Worm (Caenorhabditis elegans) whole organism, late embryonic: Measurements from ENCODE around the gene algn-7.

Source experiments
- C08G9.2 ChIP-seq: sonication (generic microtip); optimal IDR thresholded peaks from 2 replicates; lab custom pipeline; 2016; ENCODE audit warnings: mild to moderate bottlenecking, missing genetic modification characterization, moderate library complexity, missing compliant biosample characterization
- C38D4.7 ChIP-seq: fragments of 200-800 bp; sonication (Bioruptor generic); optimal IDR thresholded peaks from 2 replicates; lab custom pipeline; 2018; ENCODE audit warnings: mild to moderate bottlenecking, missing genetic modification characterization, moderate library complexity, missing compliant biosample characterization
- F13H6.1 ChIP-seq: sonication (generic microtip); optimal IDR thresholded peaks from 2 replicates; lab custom pipeline; 2016; ENCODE audit warnings: missing genetic modification characterization, missing compliant biosample characterization
- K02D7.2 ChIP-seq: sonication (generic microtip); optimal IDR thresholded peaks from 2 replicates; lab custom pipeline; 2017; ENCODE audit warnings: mild to moderate bottlenecking, missing genetic modification characterization, missing compliant biosample characterization
- ahr-1 ChIP-seq: sonication (generic microtip); optimal IDR thresholded peaks from 2 replicates; lab custom pipeline; 2016; ENCODE audit warnings: missing genetic modification characterization, missing compliant biosample characterization
- ceh-18 ChIP-seq: sonication (generic microtip); optimal IDR thresholded peaks from 2 replicates; lab custom pipeline; 2016; ENCODE audit warnings: missing genetic modification characterization, missing compliant biosample characterization
- ceh-22 ChIP-seq: sonication (generic microtip); optimal IDR thresholded peaks from 2 replicates; lab custom pipeline; 2017; ENCODE audit warnings: missing biosample characterization, missing genetic modification characterization
- ceh-24 ChIP-seq: sonication (generic microtip); optimal IDR thresholded peaks from 2 replicates; lab custom pipeline; 2016; ENCODE audit warnings: mild to moderate bottlenecking, missing genetic modification characterization, missing compliant biosample characterization
- ceh-34 ChIP-seq: sonication (generic microtip); optimal IDR thresholded peaks from 2 replicates; lab custom pipeline; 2016; ENCODE audit warnings: mild to moderate bottlenecking, missing genetic modification characterization, missing compliant biosample characterization
- ceh-45 ChIP-seq: fragments of 200-800 bp; sonication (Bioruptor generic); IDR thresholded peaks from 2 replicates; pipeline ENCODE4 v1.3.6; 2022; ENCODE audit warnings: missing genetic modification reagents, missing genetic modification characterization, missing compliant biosample characterization
- ceh-48 ChIP-seq: sonication (generic microtip); optimal IDR thresholded peaks from 2 replicates; lab custom pipeline; 2016; ENCODE audit warnings: missing genetic modification characterization, inconsistent platforms, missing compliant biosample characterization
- che-1 ChIP-seq: sonication (generic microtip); optimal IDR thresholded peaks from 2 replicates; lab custom pipeline; 2016; ENCODE audit warnings: mild to moderate bottlenecking, missing genetic modification characterization, missing compliant biosample characterization
- dmd-4 ChIP-seq: sonication (generic microtip); optimal IDR thresholded peaks from 2 replicates; lab custom pipeline; 2016; ENCODE audit warnings: borderline replicate concordance, missing genetic modification characterization, missing compliant biosample characterization
- dve-1 ChIP-seq: sonication (generic microtip); optimal IDR thresholded peaks from 2 replicates; lab custom pipeline; 2017; ENCODE audit warnings: antibody characterized with exemption, mild to moderate bottlenecking, missing genetic modification characterization, missing compliant biosample characterization
- elt-2 ChIP-seq: sonication (generic microtip); optimal IDR thresholded peaks from 2 replicates; lab custom pipeline; 2016; ENCODE audit warnings: missing genetic modification reagents, missing genetic modification characterization, missing compliant biosample characterization
- elt-4 ChIP-seq: sonication (generic microtip); optimal IDR thresholded peaks from 2 replicates; lab custom pipeline; 2016; ENCODE audit warnings: missing genetic modification characterization, missing compliant biosample characterization
- fax-1 ChIP-seq: sonication (generic microtip); optimal IDR thresholded peaks from 2 replicates; lab custom pipeline; 2016; ENCODE audit warnings: missing genotype, missing genetic modification characterization, missing compliant biosample characterization
- gmeb-2 ChIP-seq: sonication (generic microtip); optimal IDR thresholded peaks from 2 replicates; lab custom pipeline; 2016; ENCODE audit warnings: missing genetic modification characterization, inconsistent platforms, missing compliant biosample characterization
- hlh-13 ChIP-seq: fragments of 200-800 bp; sonication (Bioruptor generic); optimal IDR thresholded peaks from 2 replicates; lab custom pipeline; 2018; ENCODE audit warnings: mild to moderate bottlenecking, missing genetic modification characterization, missing compliant biosample characterization
- hlh-15 ChIP-seq: sonication (generic microtip); optimal IDR thresholded peaks from 2 replicates; lab custom pipeline; 2016; ENCODE audit warnings: missing genetic modification characterization, missing compliant biosample characterization
- hlh-6 ChIP-seq: sonication (generic microtip); optimal IDR thresholded peaks from 2 replicates; lab custom pipeline; 2016; ENCODE audit warnings: missing genotype, missing genetic modification characterization, missing compliant biosample characterization
- hlh-8 ChIP-seq: sonication (generic microtip); optimal IDR thresholded peaks from 2 replicates; lab custom pipeline; 2016; ENCODE audit warnings: missing genotype, missing genetic modification characterization, missing compliant biosample characterization
- lim-6 ChIP-seq: sonication (generic microtip); optimal IDR thresholded peaks from 2 replicates; lab custom pipeline; 2016; ENCODE audit warnings: missing genetic modification characterization, missing compliant biosample characterization
- nfya-1 ChIP-seq: sonication (generic microtip); optimal IDR thresholded peaks from 2 replicates; lab custom pipeline; 2017; ENCODE audit warnings: missing genetic modification characterization, mild to moderate bottlenecking, missing compliant biosample characterization, antibody characterized with exemption, moderate library complexity
- nhr-232 ChIP-seq: sonication (generic microtip); optimal IDR thresholded peaks from 2 replicates; lab custom pipeline; 2016; ENCODE audit warnings: missing genetic modification characterization, missing compliant biosample characterization
- odd-2 ChIP-seq: sonication (generic microtip); optimal IDR thresholded peaks from 2 replicates; lab custom pipeline; 2017; ENCODE audit warnings: antibody characterized with exemption, mild to moderate bottlenecking, missing genetic modification characterization, missing compliant biosample characterization
- pag-3 ChIP-seq: sonication (generic microtip); optimal IDR thresholded peaks from 2 replicates; lab custom pipeline; 2016; ENCODE audit warnings: missing compliant biosample characterization, missing genetic modification characterization, borderline replicate concordance
- rnt-1 ChIP-seq: sonication (generic microtip); optimal IDR thresholded peaks from 2 replicates; lab custom pipeline; 2016; ENCODE audit warnings: missing genetic modification characterization, missing compliant biosample characterization
- sox-2 ChIP-seq: fragments of 200-800 bp; sonication (Bioruptor generic); IDR thresholded peaks from 2 replicates; pipeline ENCODE4 v1.3.6; 2022; ENCODE audit warnings: missing genetic modification reagents, missing genetic modification characterization, missing compliant biosample characterization
- syd-9 ChIP-seq: sonication (generic microtip); optimal IDR thresholded peaks from 2 replicates; lab custom pipeline; 2016; ENCODE audit warnings: mild to moderate bottlenecking, missing genetic modification characterization, moderate library complexity, missing compliant biosample characterization
- tbx-2 ChIP-seq: sonication (generic microtip); optimal IDR thresholded peaks from 2 replicates; lab custom pipeline; 2016; ENCODE audit warnings: missing genetic modification characterization, missing compliant biosample characterization
- ttx-3 ChIP-seq: sonication (generic microtip); optimal IDR thresholded peaks from 2 replicates; lab custom pipeline; 2016; ENCODE audit warnings: missing genetic modification reagents, missing genetic modification characterization, missing compliant biosample characterization
- unc-3 ChIP-seq, 2 experiments: fragments of 200-800 bp in 1 of 2; sonication (Bioruptor generic) in 1 of 2; sonication (generic microtip) in 1 of 2; conservative IDR thresholded peaks in 1 of 2; optimal IDR thresholded peaks in 1 of 2; 2 replicates each; pipeline versions ENCODE4 v1.3.6 to Lab custom; 2016 to 2022; ENCODE audit warnings: missing compliant biosample characterization in 2 of 2, missing genetic modification characterization in 2 of 2, missing genetic modification reagents in 1 of 2
- unc-55 ChIP-seq: sonication (generic microtip); optimal IDR thresholded peaks from 2 replicates; lab custom pipeline; 2017; ENCODE audit warnings: missing biosample characterization, missing genetic modification reagents, missing genetic modification characterization
- ztf-16 ChIP-seq: sonication (generic microtip); optimal IDR thresholded peaks from 2 replicates; lab custom pipeline; 2017; ENCODE audit warnings: missing genetic modification characterization, missing compliant biosample characterization

Gene algn-7

ce11 chrV:19936945-19937344 lies 2.8 kb upstream of the algn-7 start:
- TF ChIP-seq ttx-3 (tag; lab: Kevin White, UChicago): no peak
- TF ChIP-seq C38D4.7 (GFP tag; lab: Kevin White, UChicago): no peak
- no peak for TF ChIP-seq ceh-45 (GFP tag; lab: Robert Waterston, UW)
- TF ChIP-seq unc-55 (GFP tag; lab: Kevin White, UChicago): no peak
- TF ChIP-seq fax-1 (tag; lab: Kevin White, UChicago): no peak
- TF ChIP-seq nhr-232 (tag; lab: Kevin White, UChicago): no peak
- no peak for TF ChIP-seq ahr-1 (tag; lab: Kevin White, UChicago)
- TF ChIP-seq nfya-1 (tag; lab: Kevin White, UChicago): no peak
- TF ChIP-seq hlh-13 (GFP tag; lab: Kevin White, UChicago): no peak
- TF ChIP-seq tbx-2 (tag; lab: Kevin White, UChicago): no peak
- TF ChIP-seq ceh-48 (tag; lab: Kevin White, UChicago): no peak
- no peak for TF ChIP-seq dmd-4 (tag; lab: Kevin White, UChicago)

ce11 chrV:19923924-19924323 lies 10.2 kb downstream of the algn-7 start, which contains the start of gene skr-4:
Gene skr-4 (plus strand): TSS chrV:19924224.
- no peak for TF ChIP-seq ceh-24
- TF ChIP-seq elt-2 (tag; lab: Kevin White, UChicago): no peak
- TF ChIP-seq lim-6: no peak
- no peak for TF ChIP-seq unc-3 (GFP tag; conservative IDR thresholded peaks at IDR 0.05; lab: Robert Waterston, UW)
- TF ChIP-seq unc-3 (tag; optimal IDR thresholded peaks at IDR 0.05; lab: Kevin White, UChicago): no peak
- no peak for TF ChIP-seq sox-2 (GFP tag; lab: Robert Waterston, UW)
- no peak for TF ChIP-seq ceh-45 (GFP tag; lab: Robert Waterston, UW)
- TF ChIP-seq hlh-6 (tag; lab: Kevin White, UChicago): no peak
- TF ChIP-seq ceh-34 (tag; lab: Kevin White, UChicago): no peak
- TF ChIP-seq che-1 (tag; lab: Kevin White, UChicago): no peak
- no peak for TF ChIP-seq odd-2
- no peak for TF ChIP-seq dve-1
- TF ChIP-seq nhr-232 (tag; lab: Kevin White, UChicago): no peak
- no peak for TF ChIP-seq fax-1 (tag; lab: Kevin White, UChicago)
- TF ChIP-seq ceh-22 (tag; lab: Kevin White, UChicago): no peak
- TF ChIP-seq F13H6.1 (tag; lab: Kevin White, UChicago): no peak
- TF ChIP-seq, all 69 proteins: peak for 0

ce11 chrV:19922613-19923012 lies 11.5 kb downstream of the algn-7 start, which contains the start of gene Y60A3A.16:
Gene Y60A3A.16 (minus strand): TSS chrV:19922713.
- TF ChIP-seq elt-4 (tag; lab: Kevin White, UChicago) (no peak), rnt-1 (no peak), unc-55 (GFP tag; lab: Kevin White, UChicago) (no peak), tbx-2 (tag; lab: Kevin White, UChicago) (no peak), gmeb-2 (tag; lab: Kevin White, UChicago) (no peak), ttx-3 (tag; lab: Kevin White, UChicago) (no peak), C08G9.2 (tag; lab: Kevin White, UChicago) (no peak)

ce11 chrV:19915973-19916605 lies 18.0 kb downstream of the algn-7 start, which contains the start of the genes chk-2 and Y60A3A.19:
Gene chk-2 (minus strand): TSS chrV:19916023.
Gene Y60A3A.19 (plus strand): TSS chrV:19916555.
- TF ChIP-seq hlh-6 (tag; lab: Kevin White, UChicago) (no peak), K02D7.2 (tag; lab: Kevin White, UChicago) (no peak), hlh-8 (tag; lab: Kevin White, UChicago) (no peak), ceh-18 (tag; lab: Kevin White, UChicago) (no peak), unc-55 (GFP tag; lab: Kevin White, UChicago) (no peak), hlh-15 (no peak), nfya-1 (tag; lab: Kevin White, UChicago) (no peak), syd-9 (tag; lab: Kevin White, UChicago) (no peak), pag-3 (tag; lab: Kevin White, UChicago) (no peak), ztf-16 (no peak), ceh-48 (tag; lab: Kevin White, UChicago) (no peak)
